Worm (Caenorhabditis elegans) whole organism, mixed stage, embryonic: Measurements from ENCODE around the gene ttr-41.

ENCODE experiments used
- elt-3 ChIP-seq: fragments of 150-350 bp; optimal IDR thresholded peaks from 2 replicates; lab custom pipeline; 2014; ENCODE audit warnings: missing biosample characterization, missing genetic modification characterization
- hlh-1 ChIP-seq: fragments of 150-350 bp; optimal IDR thresholded peaks from 2 replicates; lab custom pipeline; 2014; ENCODE audit warnings: missing biosample characterization, missing genetic modification reagents, missing genetic modification characterization
- lin-13 ChIP-seq: fragments of 150-350 bp; optimal IDR thresholded peaks from 2 replicates; lab custom pipeline; 2014; ENCODE audit warnings: missing biosample characterization, missing genetic modification characterization
- lsy-2 ChIP-seq: fragments of 150-350 bp; optimal IDR thresholded peaks from 2 replicates; lab custom pipeline; 2014; ENCODE audit warnings: missing biosample characterization, missing genetic modification characterization
- mep-1 ChIP-seq: fragments of 150-350 bp; optimal IDR thresholded peaks from 2 replicates; lab custom pipeline; 2017; ENCODE audit warnings: missing biosample characterization, missing genetic modification reagents, missing genetic modification characterization, inconsistent platforms
- nhr-12 ChIP-seq: fragments of 150-350 bp; optimal IDR thresholded peaks from 2 replicates; lab custom pipeline; 2014; ENCODE audit warnings: missing biosample characterization, missing genetic modification characterization
- nhr-2 ChIP-seq: fragments of 150-350 bp; optimal IDR thresholded peaks from 2 replicates; lab custom pipeline; 2014; ENCODE audit warnings: missing biosample characterization, missing genetic modification characterization
- nhr-237 ChIP-seq: fragments of 150-350 bp; optimal IDR thresholded peaks from 2 replicates; lab custom pipeline; 2014; ENCODE audit warnings: missing biosample characterization, missing genetic modification characterization
- sptf-1 ChIP-seq: sonication (generic microtip); optimal IDR thresholded peaks from 2 replicates; lab custom pipeline; 2017; ENCODE audit warnings: mild to moderate bottlenecking, missing genetic modification characterization, moderate library complexity, missing compliant biosample characterization

DNA sequence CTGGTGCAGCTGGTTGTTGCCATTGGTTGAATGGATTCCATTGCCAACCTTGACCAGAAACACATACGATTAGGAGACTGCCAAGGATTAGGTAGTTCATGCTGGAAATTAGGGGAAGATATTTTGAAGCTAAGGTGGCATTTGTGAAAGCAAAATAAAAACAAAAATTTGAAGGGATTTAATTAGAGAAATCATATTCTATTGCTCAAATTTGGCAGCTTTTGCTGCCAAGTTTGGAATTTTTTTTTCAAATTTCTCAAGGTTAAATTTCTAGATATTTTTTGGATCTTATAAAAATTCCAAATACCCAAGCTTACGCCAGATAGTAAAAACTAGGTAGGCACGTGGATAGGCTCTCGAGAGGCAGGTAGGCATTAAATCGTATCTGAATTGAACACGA, 43.6 kb upstream of the ttr-41 start, which contains the start of gene F26G1.5:
- no peak for TF ChIP-seq lsy-2 (tag; lab: Kevin White, UChicago)
- no peak for TF ChIP-seq sptf-1 (tag; lab: Kevin White, UChicago)
- TF ChIP-seq lin-13: no peak
- TF ChIP-seq nhr-12 (tag; lab: Kevin White, UChicago): no peak
- no peak for TF ChIP-seq elt-3 (tag; lab: Kevin White, UChicago)
- TF ChIP-seq nhr-237 (tag; lab: Kevin White, UChicago): no peak
- no peak for TF ChIP-seq nhr-2
- TF ChIP-seq hlh-1: no peak
- TF ChIP-seq mep-1 (tag; lab: Kevin White, UChicago): no peak
